Worm (Caenorhabditis elegans) whole organism, L4/young adult: ENCODE data around the gene R160.4.

Experiments used
- W03F9.2 ChIP-seq: fragments of 150-350 bp; optimal IDR thresholded peaks from 2 replicates; lab custom pipeline; 2014; ENCODE audit warnings: missing biosample characterization, missing genetic modification characterization
- dao-5 ChIP-seq: sonication (generic microtip); optimal IDR thresholded peaks from 2 replicates; lab custom pipeline; 2016; ENCODE audit warnings: missing genotype, missing genetic modification characterization, moderate library complexity, missing compliant biosample characterization

DNA sequence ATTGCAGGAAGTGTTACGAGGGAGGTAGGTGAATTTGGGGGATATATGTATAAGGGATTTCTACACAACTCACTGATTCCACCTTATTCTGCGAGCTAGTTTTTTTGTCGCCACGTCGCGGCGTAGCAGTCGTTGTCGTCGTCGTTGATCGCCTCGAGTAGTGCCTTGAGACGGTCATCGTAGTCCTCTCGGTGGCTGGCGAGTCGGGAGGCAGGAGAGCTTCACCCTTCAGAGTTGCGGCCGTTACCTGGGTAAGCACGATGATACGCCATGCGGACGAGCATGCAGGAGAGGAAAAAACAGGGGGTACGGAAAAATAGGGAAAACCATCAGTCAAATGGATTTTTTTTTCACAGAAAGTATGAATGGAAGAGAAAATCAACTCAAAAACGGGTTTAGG is 44.5 kb upstream of the R160.4 start:
- no peak for TF ChIP-seq W03F9.2 (tag; lab: Kevin White, UChicago)
- TF ChIP-seq dao-5 (tag; lab: Kevin White, UChicago) = no peak
